Worm (Caenorhabditis elegans) whole organism, L4 larva: ENCODE data around the gene ZK1058.9.

ENCODE experiments used
- Y105C5A.15 ChIP-seq: fragments of 200-800 bp; sonication (Bioruptor generic); IDR thresholded peaks from 2 replicates; pipeline ENCODE4 v1.3.6; 2022; ENCODE audit warnings: missing genetic modification characterization, missing compliant biosample characterization
- ama-1 ChIP-seq: fragments of 150-350 bp; optimal IDR thresholded peaks from 2 replicates; lab custom pipeline; 2014; ENCODE audit warnings: inconsistent platforms, mixed read lengths
- dmd-9 ChIP-seq: fragments of 200-800 bp; sonication (Bioruptor generic); IDR thresholded peaks from 2 replicates; pipeline ENCODE4 v1.3.6; 2022; ENCODE audit warnings: missing genetic modification reagents, missing genetic modification characterization, missing compliant biosample characterization
- egl-27 ChIP-seq: sonication (generic microtip); optimal IDR thresholded peaks from 3 replicates; lab custom pipeline; 2017; ENCODE audit warnings: missing biosample characterization, missing genetic modification reagents, missing genetic modification characterization
- jun-1 ChIP-seq: fragments of 150-350 bp; optimal IDR thresholded peaks from 2 replicates; lab custom pipeline; 2014; ENCODE audit warnings: missing biosample characterization, missing genetic modification reagents, missing genetic modification characterization
- lin-13 ChIP-seq: fragments of 150-350 bp; optimal IDR thresholded peaks from 2 replicates; lab custom pipeline; 2014; ENCODE audit warnings: missing biosample characterization, missing genetic modification reagents, missing genetic modification characterization
- lin-39 ChIP-seq: fragments of 150-350 bp; optimal IDR thresholded peaks from 2 replicates; lab custom pipeline; 2014; ENCODE audit warnings: missing biosample characterization, missing genetic modification reagents, missing genetic modification characterization
- lsy-2 ChIP-seq, 2 experiments: fragments of 150-350 bp in 1 of 2; sonication (generic microtip) in 1 of 2; optimal IDR thresholded peaks; 2 replicates each; lab custom pipeline; 2014 to 2017; ENCODE audit warnings: missing biosample characterization in 2 of 2, missing genetic modification characterization in 2 of 2
- nhr-11 ChIP-seq: fragments of 150-350 bp; optimal IDR thresholded peaks from 2 replicates; lab custom pipeline; 2014; ENCODE audit warnings: missing biosample characterization, missing genetic modification characterization
- nhr-237 ChIP-seq: sonication (generic microtip); optimal IDR thresholded peaks from 2 replicates; lab custom pipeline; 2017; ENCODE audit warnings: missing biosample characterization, missing genetic modification characterization
- pha-4 ChIP-seq, 2 experiments: fragments of 150-350 bp in 1 of 2; fragments of 200-800 bp in 1 of 2; sonication (Bioruptor generic) in 1 of 2; IDR thresholded peaks in 1 of 2; optimal IDR thresholded peaks in 1 of 2; 2 replicates each; pipeline versions ENCODE4 v1.3.6 to Lab custom; 2014 to 2022; ENCODE audit warnings: missing genetic modification characterization in 2 of 2, missing genetic modification reagents in 2 of 2, missing biosample characterization in 1 of 2, missing compliant biosample characterization in 1 of 2
- snpc-4 ChIP-seq: fragments of 150-350 bp; optimal IDR thresholded peaks from 2 replicates; lab custom pipeline; 2014; ENCODE audit warnings: missing biosample characterization, missing genetic modification characterization
- unc-39 ChIP-seq: sonication (generic microtip); optimal IDR thresholded peaks from 2 replicates; lab custom pipeline; 2017; ENCODE audit warnings: missing biosample characterization, missing genetic modification characterization
- unc-62 ChIP-seq, 3 experiments: fragments of 150-350 bp in 1 of 3; sonication (generic microtip); optimal IDR thresholded peaks in 2 of 3; peaks in 1 of 3; 1 replicate in 1 of 3; 2 replicates in 2 of 3; lab custom pipeline; 2014 to 2017; ENCODE audit warnings: missing biosample characterization in 3 of 3, missing genetic modification characterization in 3 of 3, missing genetic modification reagents in 3 of 3, missing genotype in 1 of 3

ce11 chrIII:3876197-3876897, 49.7 kb downstream of the ZK1058.9 start:
- TF ChIP-seq ama-1 (lab: Kevin White, UChicago) (no peak), nhr-11 (tag; lab: Kevin White, UChicago) (no peak), Y105C5A.15 (GFP tag; lab: Robert Waterston, UW) (no peak), nhr-237 (no peak), lin-13 (no peak), dmd-9 (GFP tag; lab: Robert Waterston, UW) (no peak), jun-1 (tag; lab: Kevin White, UChicago) (no peak), lin-39 (tag; lab: Kevin White, UChicago) (no peak), snpc-4 (tag; lab: Kevin White, UChicago) (no peak), egl-27 (tag; lab: Kevin White, UChicago) (no peak), unc-62 (GFP tag; optimal IDR thresholded peaks at IDR 0.05 in 1 of 2; lab: Kevin White, UChicago) (no peak), unc-62 (tag; optimal IDR thresholded peaks at IDR 0.05; lab: Kevin White, UChicago) (no peak), pha-4 (GFP tag; IDR thresholded peaks at IDR 0.05; lab: Robert Waterston, UW) (no peak), pha-4 (tag; optimal IDR thresholded peaks at IDR 0.05; lab: Kevin White, UChicago) (no peak), lsy-2 (tag; optimal IDR thresholded peaks at IDR 0.05; lab: Kevin White, UChicago) (no peak), unc-39 (tag; lab: Kevin White, UChicago) (no peak)
